Worm (Caenorhabditis elegans): Measurements from ENCODE around the gene C54F6.17.

DNA sequence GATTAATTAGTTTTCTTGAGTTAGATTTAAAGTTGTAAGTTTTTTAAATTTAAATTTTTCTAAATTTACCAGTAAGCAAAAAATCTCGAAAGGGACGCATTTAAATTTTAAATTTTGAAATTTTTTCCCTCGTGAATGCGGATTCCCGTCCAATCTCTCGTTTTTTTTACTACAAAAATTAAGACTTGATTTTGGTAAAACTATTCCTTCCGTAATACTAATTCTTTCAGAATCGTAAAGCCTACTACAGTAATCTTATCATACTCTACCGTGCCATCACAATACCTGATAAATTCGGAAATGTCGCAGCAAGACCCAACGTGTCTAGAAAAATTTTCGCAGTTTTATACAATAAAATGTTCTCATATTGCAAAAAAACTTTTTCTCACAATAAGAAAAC, 17.9 kb downstream of the C54F6.17 start, which contains the start of the genes C54F6.19 and nhx-3:
- no peak for TF ChIP-seq hlh-1 (tag; optimal IDR thresholded peaks at IDR 0.05)
- no peak for TF ChIP-seq ham-2 (GFP tag; optimal IDR thresholded peaks at IDR 0.05)
- no peak for TF ChIP-seq ces-1 (GFP tag; optimal IDR thresholded peaks at IDR 0.05)
- no peak for TF ChIP-seq sptf-1 (tag; optimal IDR thresholded peaks at IDR 0.05)
- TF ChIP-seq snpc-4 (tag; optimal IDR thresholded peaks at IDR 0.05): no peak
- no peak for TF ChIP-seq nhr-237 (tag; optimal IDR thresholded peaks at IDR 0.05)
- TF ChIP-seq unc-62 (GFP tag; optimal IDR thresholded peaks at IDR 0.05): no peak
- no peak for TF ChIP-seq pha-4 (tag; optimal IDR thresholded peaks at IDR 0.05)
- TF ChIP-seq ceh-83 (GFP tag; optimal IDR thresholded peaks at IDR 0.05): no peak
